Worm (Caenorhabditis elegans) whole organism, L4/young adult: ENCODE data around the gene ptr-14.

ENCODE experiments used
- W03F9.2 ChIP-seq: fragments of 150-350 bp; optimal IDR thresholded peaks from 2 replicates; lab custom pipeline; 2014; ENCODE audit warnings: missing biosample characterization, missing genetic modification characterization
- dao-5 ChIP-seq: sonication (generic microtip); optimal IDR thresholded peaks from 2 replicates; lab custom pipeline; 2016; ENCODE audit warnings: missing genotype, missing genetic modification characterization, moderate library complexity, missing compliant biosample characterization
- him-1 ChIP-seq: sonication (generic microtip); optimal IDR thresholded peaks from 2 replicates; lab custom pipeline; 2016; ENCODE audit warnings: missing genotype, missing genetic modification reagents, missing genetic modification characterization, missing compliant biosample characterization

- TF ChIP-seq dao-5 (tag; lab: Kevin White, UChicago) (no peak), him-1 (tag; lab: Kevin White, UChicago) (no peak), W03F9.2 (tag; lab: Kevin White, UChicago) (no peak)
Measured at ce11 chrIV:10617099-10617498, 1.9 kb downstream of the ptr-14 start.
